Fruit fly (Drosophila melanogaster): ENCODE results near the gene tobi.

- no peak for TF ChIP-seq CTCF (optimal IDR thresholded peaks at IDR 0.05)
- TF ChIP-seq CG8478 (optimal IDR thresholded peaks at IDR 0.05) = no peak
Observed at dm6 chr3R:25320051-25320705, 26.5 kb downstream of the tobi start, which contains the start of gene CG10560.
